Worm (Caenorhabditis elegans): ENCODE results near the gene stn-2.

DNA sequence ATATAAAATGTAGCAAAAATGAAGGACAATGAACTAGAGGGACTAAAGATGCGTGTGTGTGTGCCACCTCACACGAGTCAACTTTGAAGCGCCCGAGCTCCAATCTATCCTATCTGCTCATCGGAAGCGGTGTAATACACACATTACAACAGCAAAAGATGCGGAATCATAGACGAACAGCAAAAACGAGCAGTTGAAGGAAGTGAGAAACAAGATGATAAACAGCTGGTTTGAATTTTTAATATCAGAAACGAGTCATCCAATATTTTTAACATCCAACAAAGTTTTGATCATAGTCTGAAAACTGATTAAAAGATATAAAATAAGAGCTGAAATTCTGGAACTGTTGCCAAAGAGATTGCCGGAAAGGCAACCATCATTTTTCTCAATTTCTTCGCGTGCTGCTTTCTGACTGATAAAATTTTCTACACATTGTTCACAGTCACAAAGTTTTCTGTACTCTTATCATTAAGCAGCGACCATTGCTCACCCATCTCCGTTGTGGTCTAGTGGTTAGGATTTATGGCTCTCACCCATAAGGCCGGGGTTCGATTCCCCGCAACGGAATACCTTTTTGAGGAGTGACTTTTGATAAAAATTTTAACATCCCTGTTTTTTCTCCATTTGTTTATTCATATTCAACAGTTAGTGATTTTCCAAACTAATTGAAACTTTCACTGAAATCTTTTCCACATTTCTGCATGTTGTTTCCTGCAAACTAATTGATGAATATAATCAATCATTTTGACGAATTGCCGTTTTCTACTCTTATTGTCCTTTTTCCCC lies at the start of gene stn-2:
- no peak for TF ChIP-seq mls-2 (tag; optimal IDR thresholded peaks at IDR 0.05)
- no peak for TF ChIP-seq M03D4.4 (tag; optimal IDR thresholded peaks at IDR 0.05)
- no peak for TF ChIP-seq nhr-237 (tag; optimal IDR thresholded peaks at IDR 0.05)
- TF ChIP-seq snpc-4 (tag; optimal IDR thresholded peaks at IDR 0.05): no peak
- no peak for TF ChIP-seq nhr-28 (tag; optimal IDR thresholded peaks at IDR 0.05)
- no peak for TF ChIP-seq blmp-1 (tag; optimal IDR thresholded peaks at IDR 0.05)
- no peak for TF ChIP-seq sptf-1 (tag; optimal IDR thresholded peaks at IDR 0.05)
- no peak for TF ChIP-seq nhr-12 (tag; optimal IDR thresholded peaks at IDR 0.05)
- TF ChIP-seq ces-1 (GFP tag; optimal IDR thresholded peaks at IDR 0.05): no peak
- no peak for TF ChIP-seq pha-4 (tag; optimal IDR thresholded peaks at IDR 0.05)

Data from whole organism, mixed stage, embryonic.